Worm (Caenorhabditis elegans) whole organism, early embryonic: ENCODE results near the gene bath-24.

ENCODE experiments used
- ama-1 ChIP-seq: fragments of 150-350 bp; optimal IDR thresholded peaks from 2 replicates; lab custom pipeline; 2014
- flt-1 ChIP-seq: fragments of 200-800 bp; sonication (Bioruptor generic); IDR thresholded peaks from 2 replicates; pipeline ENCODE4 v1.3.6; 2022; ENCODE audit warnings: missing genetic modification characterization, missing compliant biosample characterization
- hmbx-1 ChIP-seq: sonication (generic microtip); optimal IDR thresholded peaks from 2 replicates; lab custom pipeline; 2016; ENCODE audit warnings: mild to moderate bottlenecking, missing genetic modification characterization, missing compliant biosample characterization
- pes-1 ChIP-seq: fragments of 200-800 bp; sonication (Bioruptor generic); IDR thresholded peaks from 2 replicates; pipeline ENCODE4 v1.3.6; 2022; ENCODE audit warnings: missing genetic modification reagents, missing genetic modification characterization, missing compliant biosample characterization
- tra-4 ChIP-seq: sonication (generic microtip); optimal IDR thresholded peaks from 2 replicates; lab custom pipeline; 2017; ENCODE audit warnings: missing genetic modification characterization, missing compliant biosample characterization

- no peak for TF ChIP-seq pes-1 (GFP tag; lab: Robert Waterston, UW)
- no peak for TF ChIP-seq hmbx-1 (tag; lab: Kevin White, UChicago)
- TF ChIP-seq flt-1 (GFP tag; lab: Robert Waterston, UW): no peak
- TF ChIP-seq ama-1 (lab: Kevin White, UChicago): no peak
- no peak for TF ChIP-seq tra-4
Observed at ce11 chrII:2075513-2075912, 30.1 kb upstream of the bath-24 start, which contains the start of gene F07E5.8.
